Worm (Caenorhabditis elegans): ENCODE results near the gene C50E3.12.

Gene C50E3.12

DNA sequence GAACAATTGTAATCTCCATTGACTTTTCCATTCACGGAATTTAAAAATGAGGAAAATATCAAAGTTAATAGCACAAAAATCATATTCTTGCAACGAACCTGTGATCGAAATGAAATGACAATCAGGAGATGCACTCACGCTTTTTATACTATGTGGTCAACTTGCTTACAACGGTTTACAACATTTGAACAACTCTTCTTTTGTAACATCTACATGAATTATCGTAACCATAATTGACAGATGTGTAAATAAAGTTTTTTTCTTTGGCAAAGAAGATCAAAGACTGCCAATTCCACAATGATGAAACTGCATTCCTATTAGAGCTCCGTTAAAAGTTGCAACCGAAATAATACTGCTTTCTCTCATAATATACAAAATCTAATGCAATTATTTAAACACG lies 17.9 kb upstream of the C50E3.12 start, which contains the start of gene F07C4.10:
TSS of gene F07C4.10 (minus strand) at position 101 of the 400 bp plus-strand sequence.
- no peak for TF ChIP-seq dpff-1 (tag; optimal IDR thresholded peaks at IDR 0.05)
- no peak for TF ChIP-seq aptf-3 (GFP tag; IDR thresholded peaks at IDR 0.05)
- TF ChIP-seq nhr-27 (tag; optimal IDR thresholded peaks at IDR 0.05), result no peak
- no peak for TF ChIP-seq T07F8.4 (tag; optimal IDR thresholded peaks at IDR 0.05)
- no peak for TF ChIP-seq fkh-3 (tag; optimal IDR thresholded peaks at IDR 0.05)
- TF ChIP-seq snpc-1.1 (tag; optimal IDR thresholded peaks at IDR 0.05; ENCODE audit: insufficient read depth), result no peak
- no peak for TF ChIP-seq mes-4 (tag; optimal IDR thresholded peaks at IDR 0.05)
- TF ChIP-seq B0035.1 (tag; optimal IDR thresholded peaks at IDR 0.05), result no peak
- TF ChIP-seq mxl-1 (tag; optimal IDR thresholded peaks at IDR 0.05), result no peak
- TF ChIP-seq ccch-3 (GFP tag; optimal IDR thresholded peaks at IDR 0.05), result no peak
- no peak for TF ChIP-seq rec-8 (tag; optimal IDR thresholded peaks at IDR 0.05)
- no peak for TF ChIP-seq zim-3 (tag; optimal IDR thresholded peaks at IDR 0.05)
- TF ChIP-seq him-1 (tag; optimal IDR thresholded peaks at IDR 0.05), result no peak
- no peak for TF ChIP-seq ztf-3 (GFP tag; optimal IDR thresholded peaks at IDR 0.05)

DNA sequence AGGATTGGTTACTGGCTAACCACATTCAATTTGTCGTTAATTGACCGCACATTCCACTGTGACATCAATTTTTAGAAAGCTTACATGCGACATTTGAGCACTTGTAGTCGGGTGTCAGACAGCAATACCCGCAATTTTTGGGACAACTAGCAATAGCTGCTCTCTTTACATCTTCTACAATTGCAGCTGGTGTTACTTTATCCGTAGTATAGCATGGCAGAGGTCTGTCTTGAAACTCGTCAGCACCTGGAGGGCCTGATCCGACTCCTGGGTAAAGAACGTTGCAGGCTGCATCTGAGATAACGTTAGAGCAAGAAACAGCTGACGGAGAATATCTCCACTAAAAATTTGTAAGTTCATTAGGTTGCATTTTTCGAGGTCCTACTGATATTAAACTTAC lies 17.5 kb upstream of the C50E3.12 start:
- no peak for TF ChIP-seq hsf-1 (GFP tag; IDR thresholded peaks at IDR 0.05)
- TF ChIP-seq Y79H2A.3 (GFP tag; conservative IDR thresholded peaks at IDR 0.05), result no peak
- TF ChIP-seq dox-1 (GFP tag; IDR thresholded peaks at IDR 0.05), result no peak
- TF ChIP-seq F10E7.11 (tag; optimal IDR thresholded peaks at IDR 0.05), result no peak
- no peak for TF ChIP-seq F55B11.4 (tag; optimal IDR thresholded peaks at IDR 0.05; ENCODE audit: borderline replicate concordance, insufficient read depth)
- no peak for TF ChIP-seq Y67H2A.10 (GFP tag; conservative IDR thresholded peaks at IDR 0.05)
- no peak for TF ChIP-seq let-526 (GFP tag; IDR thresholded peaks at IDR 0.05)
- TF ChIP-seq lin-40 (tag; optimal IDR thresholded peaks at IDR 0.05), result no peak
- no peak for TF ChIP-seq fkh-3 (tag; optimal IDR thresholded peaks at IDR 0.05)
- TF ChIP-seq F22D6.2 (tag; optimal IDR thresholded peaks at IDR 0.05), result no peak
- no peak for TF ChIP-seq F52B5.7 (tag; optimal IDR thresholded peaks at IDR 0.05)
- TF ChIP-seq sptf-2 (GFP tag; optimal IDR thresholded peaks at IDR 0.05), result no peak
- no peak for TF ChIP-seq ztf-6 (GFP tag; IDR thresholded peaks at IDR 0.05)
- TF ChIP-seq ceh-79 (tag; optimal IDR thresholded peaks at IDR 0.05), result no peak
- no peak for TF ChIP-seq K11D2.4 (GFP tag; IDR thresholded peaks at IDR 0.05)
- no peak for TF ChIP-seq F49E8.2 (tag; optimal IDR thresholded peaks at IDR 0.05; ENCODE audit: insufficient read depth)
- no peak for TF ChIP-seq pbrm-1 (GFP tag; IDR thresholded peaks at IDR 0.05)
- no peak for TF ChIP-seq sea-2 (GFP tag; IDR thresholded peaks at IDR 0.05)
- no peak for TF ChIP-seq akir-1 (GFP tag; optimal IDR thresholded peaks at IDR 0.05)

DNA sequence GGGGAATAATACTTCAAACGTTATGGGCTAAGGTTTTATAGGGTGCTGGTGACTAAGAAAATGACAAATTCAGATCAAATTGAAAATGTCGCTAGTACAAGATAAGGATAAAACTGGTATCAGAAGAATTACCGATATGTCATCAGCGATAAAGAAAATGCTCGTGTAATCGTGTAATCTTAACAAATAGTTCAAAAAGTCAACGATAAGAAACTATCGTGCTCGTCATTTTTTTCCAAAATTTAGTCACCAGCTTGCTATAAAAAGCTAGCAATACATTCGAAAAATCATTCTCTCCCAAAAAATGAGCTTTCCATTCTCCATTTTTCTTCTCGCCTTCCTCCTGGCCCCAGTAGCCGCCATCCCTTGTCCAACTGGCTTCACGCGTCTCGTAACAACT lies 15.9 kb upstream of the C50E3.12 start, which contains the start of gene clec-45:
TSS of gene clec-45 (plus strand) at position 301 of the 400 bp plus-strand sequence.
- TF ChIP-seq hsf-1 (GFP tag; IDR thresholded peaks at IDR 0.05) (no peak), ama-1 (optimal IDR thresholded peaks at IDR 0.05) (no peak), ama-1 (GFP tag; optimal IDR thresholded peaks at IDR 0.05) (no peak), snpc-1.3 (tag; optimal IDR thresholded peaks at IDR 0.05; ENCODE audit: insufficient read depth) (no peak), snpc-1.1 (tag; optimal IDR thresholded peaks at IDR 0.05; ENCODE audit: insufficient read depth) (no peak), hlh-12 (tag; optimal IDR thresholded peaks at IDR 0.05) (no peak), T26A5.8 (tag; optimal IDR thresholded peaks at IDR 0.05) (no peak), fkh-3 (tag; optimal IDR thresholded peaks at IDR 0.05) (no peak), ceh-58 (GFP tag; IDR thresholded peaks at IDR 0.05) (no peak), nhr-80 (tag; optimal IDR thresholded peaks at IDR 0.05) (no peak), ztf-6 (GFP tag; IDR thresholded peaks at IDR 0.05) (no peak), ztf-25 (GFP tag; IDR thresholded peaks at IDR 0.05) (no peak), egrh-3 (GFP tag; IDR thresholded peaks at IDR 0.05) (no peak), ceh-40 (GFP tag; IDR thresholded peaks at IDR 0.05) (no peak), nhr-179 (tag; optimal IDR thresholded peaks at IDR 0.05) (no peak), repo-1 (tag; optimal IDR thresholded peaks at IDR 0.05) (no peak), rpc-1 (optimal IDR thresholded peaks at IDR 0.05) (no peak), rpc-1 (tag; optimal IDR thresholded peaks at IDR 0.05) (no peak), F39B2.1 (GFP tag; IDR thresholded peaks at IDR 0.05) (no peak), K11D2.4 (GFP tag; IDR thresholded peaks at IDR 0.05) (no peak), ztf-26 (tag; optimal IDR thresholded peaks at IDR 0.05) (no peak)
